Worm (Caenorhabditis elegans) whole organism, L4 larva: ENCODE data around the gene K06A9.2.
A peak's percentile ranks its signal among the peaks of the same experiment; 100 is the strongest.

ENCODE experiments used
- F10B5.3 ChIP-seq: sonication (generic microtip); optimal IDR thresholded peaks from 2 replicates; lab custom pipeline; 2016; ENCODE audit warnings: mild to moderate bottlenecking, missing genetic modification characterization, missing compliant biosample characterization
- F26F4.8 ChIP-seq: fragments of 200-800 bp; sonication (Bioruptor generic); conservative IDR thresholded peaks from 2 replicates; pipeline ENCODE4 v1.3.6; 2022; ENCODE audit warnings: missing genetic modification characterization, missing compliant biosample characterization
- F37D6.2 ChIP-seq: sonication (generic microtip); optimal IDR thresholded peaks from 2 replicates; lab custom pipeline; 2016; ENCODE audit warnings: mild to moderate bottlenecking, missing genetic modification characterization, missing compliant biosample characterization
- F44E2.7 ChIP-seq: fragments of 200-800 bp; sonication (Bioruptor generic); IDR thresholded peaks from 2 replicates; pipeline ENCODE4 v2.1.2; 2022; ENCODE audit warnings: missing genetic modification characterization, missing compliant biosample characterization
- R02D3.7 ChIP-seq: fragments of 150-350 bp; sonication (generic microtip); optimal IDR thresholded peaks from 3 replicates; lab custom pipeline; 2014; ENCODE audit warnings: missing biosample characterization, missing genetic modification characterization
- T26A8.4 ChIP-seq: fragments of 200-800 bp; sonication (Bioruptor generic); IDR thresholded peaks from 2 replicates; pipeline ENCODE4 v1.3.6; 2022; ENCODE audit warnings: missing genetic modification characterization, missing compliant biosample characterization
- Y75B8A.6 ChIP-seq: fragments of 200-800 bp; sonication (Bioruptor generic); IDR thresholded peaks from 2 replicates; pipeline ENCODE4 v1.3.6; 2022; ENCODE audit warnings: missing genetic modification reagents, missing genetic modification characterization, missing compliant biosample characterization
- ZK546.5 ChIP-seq, 2 experiments: sonication (generic microtip); optimal IDR thresholded peaks; 2 replicates each; lab custom pipeline; 2017; ENCODE audit warnings: missing biosample characterization in 2 of 2, missing genetic modification characterization in 2 of 2
- aha-1 ChIP-seq: fragments of 150-350 bp; peaks from one replicate; lab custom pipeline; 2014; ENCODE audit warnings: missing biosample characterization, missing genetic modification characterization
- aly-2 ChIP-seq: sonication (generic microtip); optimal IDR thresholded peaks from 2 replicates; lab custom pipeline; 2018; ENCODE audit warnings: missing biosample characterization, missing genetic modification characterization
- ama-1 ChIP-seq: fragments of 150-350 bp; optimal IDR thresholded peaks from 2 replicates; lab custom pipeline; 2014; ENCODE audit warnings: inconsistent platforms, mixed read lengths
- ceh-20 ChIP-seq: fragments of 200-800 bp; sonication (Bioruptor generic); IDR thresholded peaks from 2 replicates; pipeline ENCODE4 v1.3.6; 2022; ENCODE audit warnings: missing genetic modification reagents, missing genetic modification characterization, missing compliant biosample characterization
- ceh-32 ChIP-seq: sonication (generic microtip); optimal IDR thresholded peaks from 2 replicates; lab custom pipeline; 2016; ENCODE audit warnings: mild to moderate bottlenecking, missing genetic modification characterization, missing compliant biosample characterization; ENCODE audit not compliant: poor library complexity
- ceh-44 ChIP-seq: fragments of 200-800 bp; sonication (Bioruptor generic); IDR thresholded peaks from 2 replicates; pipeline ENCODE4 v1.3.6; 2022; ENCODE audit warnings: missing genetic modification reagents, missing genetic modification characterization, missing compliant biosample characterization
- ceh-62 ChIP-seq: sonication (generic microtip); optimal IDR thresholded peaks from 2 replicates; lab custom pipeline; 2017; ENCODE audit warnings: missing biosample characterization, missing genetic modification characterization
- ces-1 ChIP-seq: fragments of 150-350 bp; sonication (generic microtip); optimal IDR thresholded peaks from 4 replicates; lab custom pipeline; 2014; ENCODE audit warnings: missing biosample characterization, missing genetic modification reagents, missing genetic modification characterization
- cey-2 ChIP-seq: sonication (generic microtip); optimal IDR thresholded peaks from 3 replicates; lab custom pipeline; 2017; ENCODE audit warnings: missing genetic modification characterization, mild to moderate bottlenecking, missing compliant biosample characterization, antibody characterized with exemption, borderline replicate concordance; ENCODE audit not compliant: insufficient read depth
- daf-8 ChIP-seq: fragments of 200-800 bp; sonication (Bioruptor generic); IDR thresholded peaks from 2 replicates; pipeline ENCODE4 v1.3.6; 2022; ENCODE audit warnings: missing genetic modification characterization, missing compliant biosample characterization
- dmd-9 ChIP-seq: fragments of 200-800 bp; sonication (Bioruptor generic); IDR thresholded peaks from 2 replicates; pipeline ENCODE4 v1.3.6; 2022; ENCODE audit warnings: missing genetic modification reagents, missing genetic modification characterization, missing compliant biosample characterization
- dpl-1 ChIP-seq: fragments of 150-350 bp; optimal IDR thresholded peaks from 2 replicates; lab custom pipeline; 2014; ENCODE audit warnings: missing biosample characterization, missing genetic modification reagents, missing genetic modification characterization
- duxl-1 ChIP-seq: sonication (generic microtip); optimal IDR thresholded peaks from 2 replicates; lab custom pipeline; 2016; ENCODE audit warnings: mild to moderate bottlenecking, missing genetic modification characterization, moderate library complexity, missing compliant biosample characterization; ENCODE audit not compliant: poor library complexity
- fkh-10 ChIP-seq: fragments of 150-350 bp; optimal IDR thresholded peaks from 2 replicates; lab custom pipeline; 2014; ENCODE audit warnings: missing biosample characterization, missing genetic modification reagents, missing genetic modification characterization
- gei-8 ChIP-seq: fragments of 200-800 bp; sonication (Bioruptor generic); optimal IDR thresholded peaks from 2 replicates; lab custom pipeline; 2018; ENCODE audit warnings: mild to moderate bottlenecking, missing genetic modification characterization, missing compliant biosample characterization
- hif-1 ChIP-seq, 2 experiments: sonication (generic microtip); optimal IDR thresholded peaks; 2 replicates each; lab custom pipeline; 2016 to 2017; ENCODE audit warnings: missing compliant biosample characterization in 2 of 2, missing genetic modification characterization in 2 of 2, missing genetic modification reagents in 2 of 2, missing genotype in 2 of 2, mild to moderate bottlenecking in 1 of 2
- jun-1 ChIP-seq: fragments of 150-350 bp; optimal IDR thresholded peaks from 2 replicates; lab custom pipeline; 2014; ENCODE audit warnings: missing biosample characterization, missing genetic modification reagents, missing genetic modification characterization
- lin-15B ChIP-seq: fragments of 150-350 bp; sonication (generic microtip); optimal IDR thresholded peaks from 3 replicates; lab custom pipeline; 2014; ENCODE audit warnings: missing biosample characterization, missing genetic modification characterization
- lin-29 ChIP-seq: fragments of 200-800 bp; sonication (Bioruptor generic); IDR thresholded peaks from 2 replicates; pipeline ENCODE4 v1.3.6; 2022; ENCODE audit warnings: missing genetic modification reagents, missing genetic modification characterization, missing compliant biosample characterization
- lsy-2 ChIP-seq, 2 experiments: fragments of 150-350 bp in 1 of 2; sonication (generic microtip) in 1 of 2; optimal IDR thresholded peaks; 2 replicates each; lab custom pipeline; 2014 to 2017; ENCODE audit warnings: missing biosample characterization in 2 of 2, missing genetic modification characterization in 2 of 2
- mdt-29 ChIP-seq: fragments of 200-800 bp; sonication (Bioruptor generic); IDR thresholded peaks from 2 replicates; pipeline ENCODE4 v1.3.6; 2022; ENCODE audit warnings: missing genetic modification reagents, missing genetic modification characterization, missing compliant biosample characterization
- mep-1 ChIP-seq: fragments of 150-350 bp; sonication (generic microtip); optimal IDR thresholded peaks from 3 replicates; lab custom pipeline; 2014; ENCODE audit warnings: missing biosample characterization, missing genetic modification characterization
- mes-2 ChIP-seq: sonication (generic microtip); optimal IDR thresholded peaks from 2 replicates; lab custom pipeline; 2016; ENCODE audit warnings: missing genotype, mild to moderate bottlenecking, missing genetic modification characterization, missing compliant biosample characterization; ENCODE audit not compliant: poor library complexity, severe bottlenecking
- nhr-102 ChIP-seq: sonication (generic microtip); optimal IDR thresholded peaks from 2 replicates; lab custom pipeline; 2016; ENCODE audit warnings: mild to moderate bottlenecking, missing genetic modification characterization, moderate library complexity, missing compliant biosample characterization
- nhr-11 ChIP-seq: fragments of 150-350 bp; optimal IDR thresholded peaks from 2 replicates; lab custom pipeline; 2014; ENCODE audit warnings: missing biosample characterization, missing genetic modification characterization
- nhr-111 ChIP-seq: fragments of 200-800 bp; sonication (Bioruptor generic); optimal IDR thresholded peaks from 2 replicates; lab custom pipeline; 2018; ENCODE audit warnings: mild to moderate bottlenecking, missing genetic modification characterization, missing compliant biosample characterization
- nhr-42 ChIP-seq: fragments of 200-800 bp; sonication (Bioruptor generic); IDR thresholded peaks from 2 replicates; pipeline ENCODE4 v1.3.6; 2022; ENCODE audit warnings: missing genetic modification characterization, missing compliant biosample characterization
- nhr-48 ChIP-seq: sonication (generic microtip); optimal IDR thresholded peaks from 2 replicates; lab custom pipeline; 2016; ENCODE audit warnings: mild to moderate bottlenecking, missing genetic modification characterization, missing compliant biosample characterization
- nhr-77 ChIP-seq: fragments of 150-350 bp; optimal IDR thresholded peaks from 2 replicates; lab custom pipeline; 2014; ENCODE audit warnings: missing biosample characterization, missing genetic modification characterization
- pha-4 ChIP-seq, 2 experiments: fragments of 150-350 bp in 1 of 2; fragments of 200-800 bp in 1 of 2; sonication (Bioruptor generic) in 1 of 2; IDR thresholded peaks in 1 of 2; optimal IDR thresholded peaks in 1 of 2; 2 replicates each; pipeline versions ENCODE4 v1.3.6 to Lab custom; 2014 to 2022; ENCODE audit warnings: missing genetic modification characterization in 2 of 2, missing genetic modification reagents in 2 of 2, missing biosample characterization in 1 of 2, missing compliant biosample characterization in 1 of 2
- php-3 ChIP-seq: fragments of 200-800 bp; sonication (Bioruptor generic); IDR thresholded peaks from 2 replicates; pipeline ENCODE4 v1.3.6; 2022; ENCODE audit warnings: missing genetic modification reagents, missing genetic modification characterization, missing compliant biosample characterization
- pqm-1 ChIP-seq: sonication (generic microtip); optimal IDR thresholded peaks from 2 replicates; lab custom pipeline; 2017; ENCODE audit warnings: missing biosample characterization, missing genetic modification characterization
- sdz-12 ChIP-seq: fragments of 200-800 bp; sonication (Bioruptor generic); optimal IDR thresholded peaks from 2 replicates; lab custom pipeline; 2018; ENCODE audit warnings: mild to moderate bottlenecking, missing genetic modification characterization, missing compliant biosample characterization
- set-16 ChIP-seq: fragments of 200-800 bp; sonication (Bioruptor generic); IDR thresholded peaks from 2 replicates; pipeline ENCODE4 v1.3.6; 2022; ENCODE audit warnings: missing genetic modification reagents, missing genetic modification characterization, missing compliant biosample characterization
- skn-1 ChIP-seq: fragments of 150-350 bp; optimal IDR thresholded peaks from 2 replicates; lab custom pipeline; 2014; ENCODE audit warnings: missing biosample characterization, missing genetic modification characterization
- spr-3 ChIP-seq: fragments of 200-800 bp; sonication (Bioruptor generic); optimal IDR thresholded peaks from 2 replicates; lab custom pipeline; 2018; ENCODE audit warnings: mild to moderate bottlenecking, missing genetic modification characterization, missing compliant biosample characterization
- vab-7 ChIP-seq: fragments of 200-800 bp; sonication (Bioruptor generic); IDR thresholded peaks from 2 replicates; pipeline ENCODE4 v1.3.6; 2022; ENCODE audit warnings: missing genetic modification reagents, missing genetic modification characterization, missing compliant biosample characterization
- zip-11 ChIP-seq: fragments of 200-800 bp; sonication (Bioruptor generic); IDR thresholded peaks from 2 replicates; pipeline ENCODE4 v1.3.6; 2022; ENCODE audit warnings: missing genetic modification characterization, missing compliant biosample characterization

The K06A9.2 gene

DNA sequence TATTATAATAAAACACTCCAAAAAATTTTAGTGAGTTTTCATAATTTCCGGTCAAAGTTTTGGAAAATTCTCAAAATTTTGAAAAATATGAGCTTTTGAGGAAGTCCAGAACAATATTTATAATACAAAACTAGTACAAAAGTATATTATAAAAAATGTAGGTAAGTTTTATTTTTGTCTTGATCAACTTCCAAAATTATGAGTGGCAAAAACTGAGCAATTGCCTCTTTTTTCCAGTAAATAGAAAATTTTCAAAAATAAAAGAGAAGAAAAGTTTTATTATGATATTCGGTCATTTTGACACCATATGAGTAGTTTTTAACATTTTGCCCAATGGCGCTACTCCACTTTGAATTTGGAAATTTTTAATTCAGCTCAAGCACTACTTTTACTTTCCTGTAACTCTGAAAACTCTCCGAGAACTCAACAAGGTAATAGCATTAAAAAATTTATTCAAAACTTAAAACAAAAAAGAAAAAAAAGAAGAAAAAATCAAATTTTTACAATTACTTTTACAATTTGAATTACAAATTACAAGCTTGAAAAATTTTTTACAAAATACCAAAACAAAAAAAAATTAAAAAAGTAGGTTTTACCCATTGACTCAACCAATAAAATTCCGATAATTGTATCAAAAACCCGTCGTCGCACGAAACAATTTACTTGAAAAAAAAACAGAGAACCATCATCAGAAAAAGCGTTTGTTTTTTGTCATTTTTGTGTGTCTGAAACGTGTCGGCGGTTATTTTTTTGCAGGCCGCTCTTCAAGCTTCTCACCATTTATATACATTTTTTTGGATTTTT lies 32.3 kb upstream of the K06A9.2 start (continued):
- TF ChIP-seq F26F4.8 (GFP tag; lab: Robert Waterston, UW) (no peak), nhr-11 (tag; lab: Kevin White, UChicago) (no peak), dpl-1 (GFP tag; lab: Kevin White, UChicago) (no peak), skn-1 (tag; lab: Kevin White, UChicago) (no peak), aly-2 (tag; lab: Kevin White, UChicago) (no peak), sdz-12 (GFP tag; lab: Kevin White, UChicago) (peak; percentile 82), T26A8.4 (GFP tag; lab: Robert Waterston, UW) (peak; percentile 84), nhr-42 (GFP tag; lab: Robert Waterston, UW) (peak; percentile 70; the same call in 1 of the 2 replicates), fkh-10 (no peak), zip-11 (GFP tag; lab: Robert Waterston, UW) (no peak), lsy-2 (tag; optimal IDR thresholded peaks at IDR 0.05; lab: Kevin White, UChicago) (peak; percentile 27 to 54), mep-1 (peak; percentile 77), jun-1 (tag; lab: Kevin White, UChicago) (no peak), gei-8 (GFP tag; lab: Kevin White, UChicago) (peak; percentile 25), aha-1 (tag; lab: Kevin White, UChicago) (peak; percentile 87), nhr-111 (GFP tag; lab: Kevin White, UChicago) (peak; percentile 52), R02D3.7 (no peak), set-16 (GFP tag; lab: Robert Waterston, UW) (no peak), pqm-1 (tag; lab: Kevin White, UChicago) (no peak), nhr-48 (tag; lab: Kevin White, UChicago) (no peak), cey-2 (tag; lab: Kevin White, UChicago) (no peak), ama-1 (lab: Kevin White, UChicago) (peak; percentile 56), daf-8 (GFP tag; lab: Robert Waterston, UW) (no peak), ceh-62 (tag; lab: Kevin White, UChicago) (no peak), Y75B8A.6 (GFP tag; lab: Robert Waterston, UW) (peak; percentile 88; the same call in 1 of the 2 replicates), nhr-77 (tag; lab: Kevin White, UChicago) (peak; percentile 97), dmd-9 (peak; percentile 2; the same call in 1 of the 2 replicates), vab-7 (GFP tag; lab: Robert Waterston, UW) (0 out of 2 replicates have a peak, but pooled peaks have one; percentile 3), mdt-29 (GFP tag; lab: Robert Waterston, UW) (peak; percentile 72), mes-2 (no peak), hif-1 (tag; optimal IDR thresholded peaks at IDR 0.05; lab: Kevin White, UChicago) (peak in 1 of 2 experiments; percentile 65), nhr-102 (tag; lab: Kevin White, UChicago) (peak; percentile 17), ZK546.5 (tag; optimal IDR thresholded peaks at IDR 0.05; lab: Kevin White, UChicago) (no peak), pha-4 (GFP tag; IDR thresholded peaks at IDR 0.05; lab: Robert Waterston, UW) (peak; percentile 49; the same call in 1 of the 2 replicates), pha-4 (tag; optimal IDR thresholded peaks at IDR 0.05; lab: Kevin White, UChicago) (peak; percentile 86), duxl-1 (tag; lab: Kevin White, UChicago) (peak; percentile 32), ceh-44 (no peak)

ce11 chrX:1504529-1505080 lies 31.6 kb upstream of the K06A9.2 start:
- TF ChIP-seq ceh-32 (tag; lab: Kevin White, UChicago), result no peak
- no peak for TF ChIP-seq lin-15B (tag; lab: Kevin White, UChicago)
- TF ChIP-seq lin-29 (GFP tag; lab: Robert Waterston, UW), result 0 out of 2 replicates have a peak, but pooled peaks have one; percentile 8
- no peak for TF ChIP-seq ceh-20 (GFP tag; lab: Robert Waterston, UW)
- no peak for TF ChIP-seq duxl-1 (tag; lab: Kevin White, UChicago)
- peak; percentile 32 for TF ChIP-seq mes-2
- TF ChIP-seq mep-1, result peak; percentile 85
- TF ChIP-seq aha-1 (tag; lab: Kevin White, UChicago), result peak; percentile 100
- TF ChIP-seq php-3 (GFP tag; lab: Robert Waterston, UW), result peak; percentile 75
- TF ChIP-seq spr-3 (GFP tag; lab: Kevin White, UChicago), result peak; percentile 19
- no peak for TF ChIP-seq dmd-9
- no peak for TF ChIP-seq nhr-111 (GFP tag; lab: Kevin White, UChicago)
- TF ChIP-seq F10B5.3 (tag; lab: Kevin White, UChicago), result no peak
- no peak for TF ChIP-seq ceh-62 (tag; lab: Kevin White, UChicago)
- TF ChIP-seq zip-11 (GFP tag; lab: Robert Waterston, UW), result no peak
- TF ChIP-seq Y75B8A.6 (GFP tag; lab: Robert Waterston, UW), result peak; percentile 54; the same call in 1 of the 2 replicates
- TF ChIP-seq F44E2.7, result no peak
- TF ChIP-seq cey-2 (tag; lab: Kevin White, UChicago), result peak; percentile 47
- TF ChIP-seq F37D6.2 (tag; lab: Kevin White, UChicago), result no peak
- TF ChIP-seq ces-1 (GFP tag; lab: Kevin White, UChicago), result no peak
